Worm (Caenorhabditis elegans) whole organism, L3 larva: ENCODE measurements around the gene tps-1.
A peak's percentile ranks its signal among the peaks of the same experiment; 100 is the strongest.

Experiments used
- ZK546.5 ChIP-seq: sonication (generic microtip); optimal IDR thresholded peaks from 2 replicates; lab custom pipeline; 2017; ENCODE audit warnings: missing biosample characterization, missing genetic modification characterization
- aly-2 ChIP-seq: fragments of 150-350 bp; optimal IDR thresholded peaks from 2 replicates; lab custom pipeline; 2014; ENCODE audit warnings: missing biosample characterization, missing genetic modification characterization
- elt-1 ChIP-seq: fragments of 150-350 bp; optimal IDR thresholded peaks from 2 replicates; lab custom pipeline; 2014; ENCODE audit warnings: missing biosample characterization, missing genetic modification characterization
- fkh-10 ChIP-seq: sonication (generic microtip); optimal IDR thresholded peaks from 2 replicates; lab custom pipeline; 2017; ENCODE audit warnings: missing biosample characterization, missing genetic modification reagents, missing genetic modification characterization
- fkh-2 ChIP-seq: fragments of 150-350 bp; optimal IDR thresholded peaks from 2 replicates; lab custom pipeline; 2014; ENCODE audit warnings: missing biosample characterization, missing genetic modification reagents, missing genetic modification characterization
- nhr-237 ChIP-seq: fragments of 150-350 bp; optimal IDR thresholded peaks from 2 replicates; lab custom pipeline; 2014; ENCODE audit warnings: missing biosample characterization, missing genetic modification characterization
- nhr-77 ChIP-seq: fragments of 150-350 bp; optimal IDR thresholded peaks from 2 replicates; lab custom pipeline; 2014; ENCODE audit warnings: missing biosample characterization, missing genetic modification characterization
- pha-4 ChIP-seq: fragments of 150-350 bp; optimal IDR thresholded peaks from 2 replicates; lab custom pipeline; 2014; ENCODE audit warnings: missing biosample characterization, missing genetic modification reagents, missing genetic modification characterization
- unc-62 ChIP-seq: fragments of 150-350 bp; sonication (generic microtip); optimal IDR thresholded peaks from 4 replicates; lab custom pipeline; 2014; ENCODE audit warnings: missing biosample characterization, missing genetic modification reagents, missing genetic modification characterization

- no peak for TF ChIP-seq aly-2 (tag; lab: Kevin White, UChicago)
- TF ChIP-seq unc-62 (GFP tag; lab: Kevin White, UChicago) = no peak
- TF ChIP-seq ZK546.5 (tag; lab: Kevin White, UChicago) = no peak
- TF ChIP-seq fkh-2 (tag; lab: Kevin White, UChicago) = no peak
- TF ChIP-seq nhr-77 (tag; lab: Kevin White, UChicago) = no peak
- peak; percentile 1 for TF ChIP-seq elt-1 (tag; lab: Kevin White, UChicago)
- no peak for TF ChIP-seq nhr-237
- TF ChIP-seq pha-4 (tag; lab: Kevin White, UChicago) = peak; percentile 23
- no peak for TF ChIP-seq fkh-10
Measured at ce11 chrX:17434234-17434633, 40.1 kb downstream of the tps-1 start, which contains the start of gene fubl-3.
